Worm (Caenorhabditis elegans): ENCODE measurements around the gene fbxa-154.
"Not testable (repeated sequence)": the region's sequence is repeated elsewhere in the genome, so short reads cannot be mapped to it uniquely, and the experiment has no call there.

Gene fbxa-154

DNA sequence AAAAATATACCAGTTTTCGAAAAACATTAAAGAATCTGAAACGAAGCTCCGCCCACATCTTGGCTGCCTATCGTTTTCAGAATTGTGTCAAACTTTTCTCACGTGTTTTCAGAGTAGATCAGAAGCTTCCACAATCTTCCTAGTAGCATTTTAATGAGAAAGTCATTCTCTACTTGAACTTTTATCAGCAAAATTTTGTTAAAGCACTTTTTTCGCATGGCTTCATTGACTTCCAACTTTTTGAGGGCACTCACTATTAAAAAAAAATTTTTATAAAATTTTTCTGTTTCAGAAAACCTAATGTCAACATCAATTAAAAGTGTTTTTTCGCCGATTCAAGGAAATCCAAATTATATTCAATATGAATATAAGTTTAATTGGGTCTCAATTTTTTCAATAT, 45.2 kb upstream of the fbxa-154 start, which contains the start of gene sru-42:
Gene sru-42 (plus strand): TSS at position 301 of the 400 bp plus-strand sequence.
- TF ChIP-seq F37D6.2 (tag; optimal IDR thresholded peaks at IDR 0.05) (no peak), hif-1 (tag; optimal IDR thresholded peaks at IDR 0.05) (no peak), lin-38 (GFP tag; IDR thresholded peaks at IDR 0.05) (no peak)

DNA sequence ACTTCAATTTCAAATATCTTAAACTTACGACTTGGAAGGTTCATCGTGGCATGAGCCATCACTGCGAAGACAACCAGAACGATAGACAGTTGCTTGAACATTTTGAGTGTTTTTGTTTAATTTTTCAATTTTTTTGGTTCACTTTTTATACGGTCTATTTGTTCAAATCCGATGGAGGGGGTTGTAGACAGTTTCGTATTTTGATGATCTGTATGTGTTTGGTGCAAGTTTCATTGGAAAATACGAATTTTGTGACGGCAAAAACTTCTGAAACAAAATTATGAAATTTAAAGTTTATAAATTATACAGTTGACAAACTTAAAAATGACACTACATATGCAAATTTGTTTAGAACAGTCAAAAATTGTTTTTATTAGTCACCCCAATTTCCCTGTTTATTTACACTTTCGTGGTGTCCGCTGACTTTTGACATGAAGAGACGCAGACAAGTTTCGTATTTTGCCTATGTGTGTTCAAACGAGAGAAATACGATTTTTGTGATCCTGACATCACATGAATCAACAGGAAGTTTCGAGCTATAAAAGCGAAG, 42.7 kb upstream of the fbxa-154 start, which contains the start of the genes C55A1.7 and C55A1.6:
Gene C55A1.7 (minus strand): TSS at position 101 of the 550 bp plus-strand sequence.
Gene C55A1.6 (plus strand): TSS at position 500 of the 550 bp plus-strand sequence.
- not testable (repeated sequence) for TF ChIP-seq lir-3 (tag; optimal IDR thresholded peaks at IDR 0.05); ceh-32 (tag; optimal IDR thresholded peaks at IDR 0.05; ENCODE audit: poor library complexity); tra-1 (GFP tag; IDR thresholded peaks at IDR 0.05)

DNA sequence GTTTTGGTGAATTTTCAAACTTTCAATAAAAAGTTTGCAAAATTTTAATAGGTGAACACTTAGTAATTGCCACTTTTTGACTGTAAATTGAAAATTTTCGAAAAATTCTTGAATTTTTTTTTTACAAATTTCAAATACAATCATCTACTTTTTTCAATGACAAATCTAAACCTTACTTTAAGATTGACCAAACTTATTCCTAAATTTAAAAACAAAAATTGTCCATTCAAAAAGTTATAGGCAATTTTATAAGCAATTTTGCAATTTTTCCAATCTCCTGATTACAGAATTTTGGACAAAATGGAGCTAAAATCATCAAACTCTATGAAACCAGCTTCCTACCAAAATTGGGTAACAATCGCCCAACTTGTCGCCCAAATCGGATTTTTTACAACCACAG, 39.6 kb upstream of the fbxa-154 start, which contains the start of gene str-23:
Gene str-23 (plus strand): TSS at position 301 of the 400 bp plus-strand sequence.
- TF ChIP-seq ceh-44 (GFP tag; IDR thresholded peaks at IDR 0.05) (no peak), nhr-28 (tag; optimal IDR thresholded peaks at IDR 0.05) (no peak), ztf-7 (tag; optimal IDR thresholded peaks at IDR 0.05) (no peak), F49E8.2 (tag; optimal IDR thresholded peaks at IDR 0.05; ENCODE audit: borderline replicate concordance) (no peak), hlh-11 (tag; optimal IDR thresholded peaks at IDR 0.05) (no peak), nhr-25 (tag; optimal IDR thresholded peaks at IDR 0.05; ENCODE audit: borderline replicate concordance, insufficient read depth) (no peak), unc-62 (GFP tag; optimal IDR thresholded peaks at IDR 0.05 in 1 of 2) (no peak), unc-62 (tag; optimal IDR thresholded peaks at IDR 0.05) (no peak), fkh-10 (GFP tag; optimal IDR thresholded peaks at IDR 0.05) (no peak)

DNA sequence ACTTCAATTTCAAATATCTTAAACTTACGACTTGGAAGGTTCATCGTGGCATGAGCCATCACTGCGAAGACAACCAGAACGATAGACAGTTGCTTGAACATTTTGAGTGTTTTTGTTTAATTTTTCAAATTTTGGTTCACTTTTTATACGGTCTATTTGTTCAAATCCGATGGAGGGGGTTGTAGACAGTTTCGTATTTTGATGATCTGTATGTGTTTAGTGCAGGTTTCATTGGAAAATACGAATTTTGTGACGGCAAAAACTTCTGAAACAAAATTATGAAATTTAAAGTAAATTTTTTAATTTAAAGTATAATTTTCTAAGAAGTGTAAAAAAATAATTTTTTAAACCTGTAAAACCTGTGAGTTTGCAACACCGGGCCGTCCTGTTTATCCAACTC, 38.2 kb upstream of the fbxa-154 start, which contains the start of gene C55A1.4:
Gene C55A1.4 (minus strand): TSS at position 101 of the 400 bp plus-strand sequence.
- not testable (repeated sequence) for TF ChIP-seq ctbp-1 (GFP tag; IDR thresholded peaks at IDR 0.05); cey-2 (tag; optimal IDR thresholded peaks at IDR 0.05; ENCODE audit: borderline replicate concordance, insufficient read depth); spr-1 (tag; optimal IDR thresholded peaks at IDR 0.05)

DNA sequence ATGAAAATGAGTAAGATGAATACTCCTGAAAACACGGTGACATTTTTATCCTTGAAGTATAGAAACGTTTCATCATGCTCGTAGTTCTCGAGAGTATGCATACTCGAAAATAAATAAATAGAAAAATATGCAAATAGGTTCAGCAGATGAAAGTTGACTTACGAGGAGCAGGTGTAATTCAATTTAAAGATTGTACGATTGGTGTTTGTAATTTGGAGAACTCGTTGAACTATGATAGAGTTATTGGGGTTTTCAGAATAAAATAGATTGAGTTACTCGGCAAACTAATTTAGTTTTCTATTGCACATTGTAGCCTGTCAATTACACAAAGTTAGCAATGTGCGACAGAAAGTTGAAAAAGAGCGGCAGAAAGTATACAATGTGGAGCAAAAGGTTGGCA, 33.9 kb upstream of the fbxa-154 start, which contains the start of gene srz-44:
Gene srz-44 (minus strand): TSS at position 101 of the 400 bp plus-strand sequence.
- TF ChIP-seq nhr-76 (tag; optimal IDR thresholded peaks at IDR 0.05) (no peak), dve-1 (tag; optimal IDR thresholded peaks at IDR 0.05; ENCODE audit: insufficient read depth) (no peak), ZK337.2 (GFP tag; IDR thresholded peaks at IDR 0.05) (no peak), F44E2.7 (GFP tag; IDR thresholded peaks at IDR 0.05) (no peak), daf-16 (GFP tag; optimal IDR thresholded peaks at IDR 0.05) (no peak), daf-16 (tag; optimal IDR thresholded peaks at IDR 0.05) (no peak), Y48G9A.11 (GFP tag; IDR thresholded peaks at IDR 0.05) (no peak), mxl-3 (GFP tag; optimal IDR thresholded peaks at IDR 0.05) (no peak), F26F4.8 (GFP tag; conservative IDR thresholded peaks at IDR 0.05) (no peak), nhr-111 (GFP tag; optimal IDR thresholded peaks at IDR 0.05) (no peak), lin-15B (tag; optimal IDR thresholded peaks at IDR 0.05) (no peak), pqm-1 (tag; optimal IDR thresholded peaks at IDR 0.05) (no peak), nhr-11 (tag; optimal IDR thresholded peaks at IDR 0.05) (no peak), lsy-2 (tag; optimal IDR thresholded peaks at IDR 0.05) (no peak)
